Worm (Caenorhabditis elegans): ENCODE measurements around the gene emb-5.

The emb-5 gene

DNA sequence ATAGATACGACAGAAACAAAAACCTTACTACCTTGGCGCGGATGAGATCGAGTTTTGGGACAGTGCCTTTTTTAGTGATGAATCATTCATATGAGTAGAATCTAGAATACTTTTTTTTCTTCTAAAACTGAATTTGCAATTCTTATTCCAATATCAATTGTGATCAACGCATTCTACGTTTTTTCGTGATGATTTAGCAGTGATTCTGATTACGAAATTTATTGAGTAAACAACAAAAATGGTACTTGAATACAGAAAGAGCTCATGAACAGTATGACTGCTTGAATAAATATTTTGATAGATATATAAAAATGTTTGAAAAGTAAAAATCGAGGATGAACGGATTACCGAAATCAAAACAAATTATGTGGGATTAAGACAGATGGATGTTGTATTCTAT lies 5.4 kb downstream of the emb-5 start, which contains the start of gene him-18:
Gene him-18 (minus strand): TSS at position 101 of the 400 bp plus-strand sequence.
- no peak for TF ChIP-seq F13H6.1 (tag; optimal IDR thresholded peaks at IDR 0.05)
- no peak for TF ChIP-seq C34F6.9 (tag; optimal IDR thresholded peaks at IDR 0.05)
- no peak for TF ChIP-seq elt-1 (tag; optimal IDR thresholded peaks at IDR 0.05)

DNA sequence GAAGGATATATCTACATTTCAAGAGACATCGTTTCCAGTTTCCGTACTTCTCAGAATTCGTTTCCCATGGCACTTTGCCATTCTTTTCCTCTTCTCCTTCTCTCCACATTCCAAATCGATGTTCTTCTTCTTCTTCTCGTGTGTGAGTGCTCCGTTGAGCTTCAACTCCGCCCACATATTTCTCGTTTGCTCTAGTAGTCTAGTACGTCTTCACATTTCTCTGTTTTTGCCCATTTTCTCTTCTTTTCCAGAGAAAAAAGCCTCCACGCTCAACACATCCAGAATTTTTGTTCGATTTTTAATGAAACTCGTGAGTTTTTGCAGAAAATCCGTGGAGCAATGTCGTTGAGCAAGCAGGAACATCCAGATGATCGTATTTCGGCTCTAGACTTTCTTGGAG lies 11.6 kb downstream of the emb-5 start, which contains the start of gene T04A8.18:
Gene T04A8.18 (plus strand): TSS at position 301 of the 400 bp plus-strand sequence.
- TF ChIP-seq sem-4 (tag; optimal IDR thresholded peaks at IDR 0.05) (no peak), sma-9 (GFP tag; optimal IDR thresholded peaks at IDR 0.05) (no peak), sma-9 (tag; optimal IDR thresholded peaks at IDR 0.05) (no peak), unc-55 (GFP tag; optimal IDR thresholded peaks at IDR 0.05) (peak; percentile 4), ZK546.5 (tag; optimal IDR thresholded peaks at IDR 0.05) (no peak)

DNA sequence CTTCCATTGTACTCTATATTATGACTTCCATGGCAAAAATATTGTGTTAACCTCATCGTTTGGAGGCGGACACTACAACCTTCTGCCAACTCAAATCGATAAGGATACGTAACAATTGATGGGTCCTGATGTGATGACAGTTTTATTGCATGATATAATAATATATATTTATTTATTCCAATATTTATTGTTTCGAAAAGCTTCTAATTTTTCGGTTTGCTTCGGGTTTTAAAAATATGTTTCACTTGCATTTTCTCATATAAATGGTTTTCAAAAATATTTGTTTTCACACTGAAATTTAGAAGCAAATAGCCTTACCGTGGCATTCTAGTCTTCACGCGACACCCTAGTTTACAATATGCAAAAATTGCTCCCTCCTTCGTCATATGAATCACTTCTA lies 13.8 kb downstream of the emb-5 start, which contains the start of gene T04A8.13:
Gene T04A8.13 (plus strand): TSS at position 301 of the 400 bp plus-strand sequence.
- TF ChIP-seq nhr-25 (tag; optimal IDR thresholded peaks at IDR 0.05) (no peak), sma-3 (GFP tag; optimal IDR thresholded peaks at IDR 0.05) (no peak), ZK546.5 (tag; optimal IDR thresholded peaks at IDR 0.05) (no peak), blmp-1 (tag; optimal IDR thresholded peaks at IDR 0.05; ENCODE audit: insufficient read depth) (no peak), snpc-4 (tag; optimal IDR thresholded peaks at IDR 0.05) (no peak), dmd-4 (tag; optimal IDR thresholded peaks at IDR 0.05) (no peak), mdl-1 (tag; optimal IDR thresholded peaks at IDR 0.05) (no peak), ama-1 (optimal IDR thresholded peaks at IDR 0.05) (no peak), R02D3.7 (tag; optimal IDR thresholded peaks at IDR 0.05) (no peak), lin-39 (tag; optimal IDR thresholded peaks at IDR 0.05) (no peak), aly-2 (tag; optimal IDR thresholded peaks at IDR 0.05) (no peak), ztf-4 (tag; optimal IDR thresholded peaks at IDR 0.05) (no peak)

DNA sequence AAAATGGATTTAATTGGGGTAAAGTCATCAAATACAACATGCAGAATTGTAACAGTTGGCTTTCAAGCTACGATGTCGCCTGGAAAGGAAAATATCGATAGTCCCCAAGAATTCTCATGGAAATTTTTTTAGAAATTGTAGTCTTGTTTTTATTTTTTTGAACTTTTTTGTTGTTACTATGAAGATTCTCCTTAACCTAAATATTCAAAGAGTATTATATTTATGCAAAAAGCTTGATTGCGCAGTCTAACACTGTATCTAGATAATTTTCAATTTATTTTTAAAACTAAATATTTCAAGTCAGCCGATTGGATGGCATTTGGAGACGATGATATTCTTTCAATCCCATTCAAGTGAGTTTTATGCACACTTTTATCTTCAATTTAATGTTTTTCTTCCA lies 15.3 kb downstream of the emb-5 start, which contains the start of gene pgap-2:
Gene pgap-2 (plus strand): TSS at position 301 of the 400 bp plus-strand sequence.
- TF ChIP-seq peb-1 (tag; optimal IDR thresholded peaks at IDR 0.05) (no peak), lin-39 (tag; optimal IDR thresholded peaks at IDR 0.05) (no peak), nhr-237 (tag; optimal IDR thresholded peaks at IDR 0.05) (no peak), zag-1 (tag; optimal IDR thresholded peaks at IDR 0.05) (no peak), ZK546.5 (tag; optimal IDR thresholded peaks at IDR 0.05) (no peak), mdl-1 (tag; optimal IDR thresholded peaks at IDR 0.05) (no peak), nhr-77 (tag; optimal IDR thresholded peaks at IDR 0.05) (no peak), nhr-21 (tag; optimal IDR thresholded peaks at IDR 0.05) (no peak), lin-13 (GFP tag; optimal IDR thresholded peaks at IDR 0.05) (no peak), C34F6.9 (tag; optimal IDR thresholded peaks at IDR 0.05) (no peak), Y55F3AM.14 (GFP tag; optimal IDR thresholded peaks at IDR 0.05) (no peak), F13H6.1 (tag; optimal IDR thresholded peaks at IDR 0.05) (no peak), mab-5 (tag; optimal IDR thresholded peaks at IDR 0.05) (no peak), snpc-4 (tag; optimal IDR thresholded peaks at IDR 0.05) (no peak), ceh-82 (tag; optimal IDR thresholded peaks at IDR 0.05) (no peak)

DNA sequence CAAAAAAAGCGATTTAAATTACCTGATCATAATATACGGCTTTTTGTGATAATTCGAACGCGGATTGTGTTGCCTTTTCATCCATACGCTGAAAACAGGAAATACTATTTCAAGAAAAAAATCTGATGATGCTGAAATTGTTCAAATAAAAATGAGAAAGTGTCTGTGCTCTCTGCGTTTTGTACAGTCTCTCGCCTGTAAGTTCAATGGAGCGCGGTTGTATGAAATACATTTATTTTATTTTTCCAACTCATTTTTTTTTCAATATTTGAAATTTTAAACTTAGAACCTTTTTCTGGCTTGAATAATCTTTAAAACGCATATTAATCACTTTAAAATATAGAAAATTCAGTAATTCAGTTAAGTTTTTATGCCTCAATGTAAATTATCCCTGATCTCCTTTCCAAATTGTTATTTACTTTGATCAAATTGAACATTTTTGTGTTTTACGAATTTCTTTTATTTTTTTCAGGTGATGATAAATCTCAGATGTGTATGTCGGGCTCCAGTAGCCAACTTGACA lies 16.5 kb downstream of the emb-5 start, which contains the start of the genes clp-2 and mrpl-16:
Gene clp-2 (minus strand): TSS at position 94 of the 523 bp plus-strand sequence.
Gene mrpl-16 (plus strand): TSS at position 473 of the 523 bp plus-strand sequence.
- peak; percentile 58 for TF ChIP-seq C34F6.9 (tag; optimal IDR thresholded peaks at IDR 0.05)
- TF ChIP-seq R02D3.7 (tag; optimal IDR thresholded peaks at IDR 0.05), result no peak
- TF ChIP-seq lsy-2 (tag; optimal IDR thresholded peaks at IDR 0.05), result peak in 1 of 2 experiments; percentile 59
- no peak for TF ChIP-seq lin-39 (tag; optimal IDR thresholded peaks at IDR 0.05)
- TF ChIP-seq unc-55 (GFP tag; optimal IDR thresholded peaks at IDR 0.05), result peak; percentile 59
- no peak for TF ChIP-seq egl-27 (tag; optimal IDR thresholded peaks at IDR 0.05)
- TF ChIP-seq crh-2 (tag; optimal IDR thresholded peaks at IDR 0.05), result peak; percentile 12

DNA sequence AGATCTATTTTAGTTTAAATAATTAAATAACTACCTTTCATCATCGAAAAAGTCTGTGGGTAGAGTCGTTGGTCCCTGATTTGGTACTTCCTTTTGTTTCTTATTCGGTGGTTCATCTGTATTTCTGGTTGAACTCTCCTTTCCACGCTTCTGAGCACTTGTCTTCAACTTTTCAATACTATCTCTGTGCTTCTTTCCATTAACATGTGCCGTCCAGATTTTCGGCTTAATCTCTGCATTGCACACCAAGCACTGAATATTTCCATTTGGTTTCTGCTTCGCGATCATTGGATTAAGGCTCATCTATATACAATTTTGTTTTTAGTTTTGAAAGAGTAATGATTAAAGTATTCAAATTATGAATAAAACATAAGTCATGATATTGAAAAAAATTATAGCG lies 20.5 kb downstream of the emb-5 start, which contains the start of gene sel-13:
Gene sel-13 (minus strand): TSS at position 303 of the 400 bp plus-strand sequence.
- no peak for TF ChIP-seq aly-2 (tag; optimal IDR thresholded peaks at IDR 0.05)
- TF ChIP-seq ztf-11 (tag; optimal IDR thresholded peaks at IDR 0.05), result no peak
- TF ChIP-seq nhr-23 (tag; optimal IDR thresholded peaks at IDR 0.05), result no peak
